Fruit fly (Drosophila melanogaster) whole organism, adult: ENCODE data around the gene CG14194.

Experiments
- CG11617 ChIP-seq: fragments of 200-800 bp; sonication (Bioruptor generic); optimal IDR thresholded peaks from 2 replicates; lab custom pipeline; 2017; ENCODE audit warnings: mild to moderate bottlenecking, missing biosample characterization, missing genetic modification reagents, missing genetic modification characterization
- CG12768 ChIP-seq: fragments of 200-800 bp; sonication (Bioruptor generic); optimal IDR thresholded peaks from 2 replicates; lab custom pipeline; 2017; ENCODE audit warnings: missing biosample characterization, missing genetic modification characterization, mild to moderate bottlenecking, moderate library complexity, missing genetic modification reagents
- CG14711 ChIP-seq: fragments of 200-800 bp; sonication (Bioruptor generic); optimal IDR thresholded peaks from 2 replicates; lab custom pipeline; 2018; ENCODE audit warnings: missing biosample characterization, mild to moderate bottlenecking, missing genetic modification characterization, moderate library complexity
- CG1620 ChIP-seq: fragments of 200-800 bp; sonication (Bioruptor generic); optimal IDR thresholded peaks from 2 replicates; lab custom pipeline; 2016; ENCODE audit warnings: missing biosample characterization, missing genetic modification characterization
- CG33017 ChIP-seq: fragments of 200-800 bp; sonication (Bioruptor generic); optimal IDR thresholded peaks from 2 replicates; lab custom pipeline; 2018; ENCODE audit warnings: missing biosample characterization, mild to moderate bottlenecking, missing genetic modification characterization, moderate library complexity
- CG5204 ChIP-seq: fragments of 200-800 bp; sonication (Bioruptor generic); optimal IDR thresholded peaks from 2 replicates; lab custom pipeline; 2016; ENCODE audit warnings: missing biosample characterization, missing genetic modification characterization
- CG7045 ChIP-seq: fragments of 200-800 bp; sonication (Bioruptor generic); optimal IDR thresholded peaks from 2 replicates; lab custom pipeline; 2017; ENCODE audit warnings: missing biosample characterization, mild to moderate bottlenecking, missing genetic modification characterization
- CG7101 ChIP-seq: fragments of 200-800 bp; sonication (Bioruptor generic); optimal IDR thresholded peaks from 2 replicates; lab custom pipeline; 2018; ENCODE audit warnings: missing biosample characterization, mild to moderate bottlenecking, missing genetic modification characterization, moderate library complexity
- Clk ChIP-seq: fragments of 200-800 bp; sonication (Bioruptor generic); optimal IDR thresholded peaks from 2 replicates; lab custom pipeline; 2017; ENCODE audit warnings: missing biosample characterization, missing genetic modification characterization
- Crg-1 ChIP-seq: fragments of 200-800 bp; sonication (Bioruptor generic); optimal IDR thresholded peaks from 2 replicates; lab custom pipeline; 2016; ENCODE audit warnings: missing biosample characterization, missing genetic modification characterization
- Hr96 ChIP-seq: fragments of 200-800 bp; sonication (Bioruptor generic); optimal IDR thresholded peaks from 2 replicates; lab custom pipeline; 2016; ENCODE audit warnings: missing biosample characterization, missing genetic modification characterization
- Mnt ChIP-seq: fragments of 200-800 bp; sonication (Bioruptor generic); optimal IDR thresholded peaks from 2 replicates; lab custom pipeline; 2016; ENCODE audit warnings: missing biosample characterization, mild to moderate bottlenecking, missing genetic modification characterization
- bab1 ChIP-seq: fragments of 200-800 bp; sonication (Bioruptor generic); optimal IDR thresholded peaks from 3 replicates; lab custom pipeline; 2019; ENCODE audit warnings: missing biosample characterization, mild to moderate bottlenecking, missing genetic modification characterization, moderate library complexity
- cic ChIP-seq: fragments of 200-800 bp; sonication (Bioruptor generic); optimal IDR thresholded peaks from 2 replicates; lab custom pipeline; 2017; ENCODE audit warnings: missing biosample characterization, mild to moderate bottlenecking, missing genetic modification characterization, moderate library complexity
- cnc ChIP-seq, 2 experiments: fragments of >200 bp; optimal IDR thresholded peaks; 2 replicates each; lab custom pipeline; 2017
- kay ChIP-seq: fragments of 200-800 bp; sonication (Bioruptor generic); peaks from one replicate; lab custom pipeline; 2016; ENCODE audit warnings: missing biosample characterization, missing genetic modification characterization, borderline replicate concordance
- ovo ChIP-seq: fragments of 200-800 bp; sonication (Bioruptor generic); optimal IDR thresholded peaks from 2 replicates; lab custom pipeline; 2016; ENCODE audit warnings: missing biosample characterization, missing genetic modification characterization
- pad ChIP-seq: fragments of 200-800 bp; sonication (Bioruptor generic); optimal IDR thresholded peaks from 3 replicates; lab custom pipeline; 2017; ENCODE audit warnings: missing biosample characterization, missing genetic modification characterization, mild to moderate bottlenecking, moderate library complexity, missing genetic modification reagents
- tj ChIP-seq: fragments of 200-800 bp; sonication (Bioruptor generic); optimal IDR thresholded peaks from 3 replicates; lab custom pipeline; 2017; ENCODE audit warnings: missing biosample characterization, mild to moderate bottlenecking, missing genetic modification characterization, moderate library complexity
- toe ChIP-seq: fragments of 200-800 bp; sonication (Bioruptor generic); optimal IDR thresholded peaks from 2 replicates; lab custom pipeline; 2016; ENCODE audit warnings: missing biosample characterization, missing genetic modification characterization

The CG14194 gene

dm6 chrX:19152570-19153287 is 40.6 kb upstream of the CG14194 start:
- peak; percentile 62 for TF ChIP-seq ovo (GFP tag; lab: Kevin White, UChicago)
- TF ChIP-seq CG33017 = peak; percentile 45
- TF ChIP-seq CG5204 = peak; percentile 72
- no peak for TF ChIP-seq cnc (optimal IDR thresholded peaks at IDR 0.05; lab: Kevin White, UChicago)
- peak; percentile 49 for TF ChIP-seq Crg-1
- peak; percentile 64 for TF ChIP-seq bab1 (GFP tag; lab: Kevin White, UChicago)
- peak; percentile 87 for TF ChIP-seq CG11617 (GFP tag; lab: Kevin White, UChicago)
- peak; percentile 22 for TF ChIP-seq Mnt (GFP tag; lab: Kevin White, UChicago)
- TF ChIP-seq CG12768 = peak; percentile 46
- peak; percentile 56 for TF ChIP-seq Hr96 (GFP tag; lab: Kevin White, UChicago)
- TF ChIP-seq cic (GFP tag; lab: Kevin White, UChicago) = no peak
- TF ChIP-seq tj = peak; percentile 23
- peak; percentile 57 for TF ChIP-seq CG7045 (GFP tag; lab: Kevin White, UChicago)
- TF ChIP-seq toe (GFP tag; lab: Kevin White, UChicago) = peak; percentile 58
- no peak for TF ChIP-seq Clk (GFP tag; lab: Kevin White, UChicago)
- TF ChIP-seq CG14711 (tag; lab: Kevin White, UChicago) = peak; percentile 76
- TF ChIP-seq CG7101 (tag; lab: Kevin White, UChicago) = peak; percentile 74
- peak; percentile 15 for TF ChIP-seq CG1620
- peak; percentile 92 for TF ChIP-seq kay (GFP tag; lab: Kevin White, UChicago)
- TF ChIP-seq pad = peak; percentile 16

DNA sequence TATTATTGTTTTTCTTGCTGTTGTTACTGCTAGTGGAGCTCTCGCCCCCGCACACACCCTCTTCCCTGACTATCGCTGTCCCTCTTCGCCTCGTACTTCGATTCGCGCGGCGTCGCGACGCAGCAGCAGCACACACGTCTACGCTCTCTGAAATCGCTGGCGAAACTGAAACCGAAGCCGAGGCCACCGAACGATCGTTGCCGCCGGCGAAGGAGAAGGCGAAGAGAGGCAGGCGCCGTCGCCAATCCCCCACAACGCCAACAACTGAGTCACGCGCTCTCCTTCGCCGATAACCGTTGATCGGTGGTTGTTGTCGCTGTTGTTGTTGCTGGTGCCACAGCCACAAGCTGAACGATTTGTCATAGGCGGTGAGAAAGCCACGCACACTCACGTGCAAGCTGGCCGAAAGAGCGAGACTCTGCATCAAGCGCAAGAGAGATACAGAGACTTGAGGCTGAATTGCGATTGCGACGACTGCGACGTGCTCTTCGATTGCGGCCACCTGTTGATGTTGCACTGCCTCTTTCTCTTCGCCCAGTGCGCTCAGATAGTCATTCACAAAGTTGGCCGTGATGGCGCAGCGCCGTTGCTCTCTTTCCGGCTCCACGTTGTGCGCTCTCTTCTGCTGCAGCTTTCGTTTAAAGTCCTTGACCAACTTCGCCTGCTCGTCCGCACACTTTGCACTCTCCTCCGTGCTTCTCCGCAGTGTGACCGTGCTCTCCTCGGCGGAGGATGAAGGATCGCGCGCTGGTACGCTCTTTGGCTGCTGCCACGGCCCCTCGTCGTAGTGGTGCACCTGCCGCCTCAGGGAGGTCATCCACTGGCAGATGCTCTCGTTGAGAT is 39.8 kb upstream of the CG14194 start:
- peak; percentile 63 for TF ChIP-seq bab1 (GFP tag; lab: Kevin White, UChicago)
- TF ChIP-seq CG7045 (GFP tag; lab: Kevin White, UChicago) = no peak
- peak; percentile 66 for TF ChIP-seq cic (GFP tag; lab: Kevin White, UChicago)
- no peak for TF ChIP-seq CG5204
- TF ChIP-seq CG1620 = no peak
- TF ChIP-seq Crg-1 = no peak
- no peak for TF ChIP-seq toe (GFP tag; lab: Kevin White, UChicago)
- no peak for TF ChIP-seq cnc (optimal IDR thresholded peaks at IDR 0.05; lab: Kevin White, UChicago)
- TF ChIP-seq CG11617 (GFP tag; lab: Kevin White, UChicago) = no peak
- no peak for TF ChIP-seq CG7101 (tag; lab: Kevin White, UChicago)
- no peak for TF ChIP-seq ovo (GFP tag; lab: Kevin White, UChicago)
- peak; percentile 94 for TF ChIP-seq pad
- peak; percentile 93 for TF ChIP-seq kay (GFP tag; lab: Kevin White, UChicago)
- TF ChIP-seq CG33017 = no peak
- TF ChIP-seq Mnt (GFP tag; lab: Kevin White, UChicago) = peak; percentile 57
- TF ChIP-seq tj = peak; percentile 68
- TF ChIP-seq CG14711 (tag; lab: Kevin White, UChicago) = no peak
- no peak for TF ChIP-seq Clk (GFP tag; lab: Kevin White, UChicago)
- TF ChIP-seq CG12768 = peak; percentile 53
- TF ChIP-seq Hr96 (GFP tag; lab: Kevin White, UChicago) = no peak

- TF ChIP-seq CG7045 (GFP tag; lab: Kevin White, UChicago) (no peak), CG11617 (GFP tag; lab: Kevin White, UChicago) (no peak), CG14711 (tag; lab: Kevin White, UChicago) (no peak), CG5204 (no peak), CG7101 (tag; lab: Kevin White, UChicago) (no peak), cic (GFP tag; lab: Kevin White, UChicago) (no peak), CG1620 (no peak)
These were observed 39.1 kb upstream of the CG14194 start for dm6 chrX:19154249-19154648.

dm6 chrX:19154998-19155397 is 38.4 kb upstream of the CG14194 start:
- TF ChIP-seq tj (peak; percentile 37), CG7045 (GFP tag; lab: Kevin White, UChicago) (peak; percentile 67), Clk (GFP tag; lab: Kevin White, UChicago) (peak; percentile 22), Hr96 (GFP tag; lab: Kevin White, UChicago) (peak; percentile 46), cic (GFP tag; lab: Kevin White, UChicago) (peak; percentile 47), Crg-1 (peak; percentile 58), cnc (optimal IDR thresholded peaks at IDR 0.05; lab: Kevin White, UChicago) (no peak), ovo (GFP tag; lab: Kevin White, UChicago) (no peak), CG1620 (no peak), CG11617 (GFP tag; lab: Kevin White, UChicago) (peak; percentile 54), CG33017 (peak; percentile 81), CG5204 (peak; percentile 53), pad (peak; percentile 55), kay (GFP tag; lab: Kevin White, UChicago) (no peak), toe (GFP tag; lab: Kevin White, UChicago) (no peak), CG7101 (tag; lab: Kevin White, UChicago) (peak; percentile 82), CG12768 (peak; percentile 72), Mnt (GFP tag; lab: Kevin White, UChicago) (peak; percentile 35), CG14711 (tag; lab: Kevin White, UChicago) (peak; percentile 83), bab1 (GFP tag; lab: Kevin White, UChicago) (peak; percentile 82)

DNA sequence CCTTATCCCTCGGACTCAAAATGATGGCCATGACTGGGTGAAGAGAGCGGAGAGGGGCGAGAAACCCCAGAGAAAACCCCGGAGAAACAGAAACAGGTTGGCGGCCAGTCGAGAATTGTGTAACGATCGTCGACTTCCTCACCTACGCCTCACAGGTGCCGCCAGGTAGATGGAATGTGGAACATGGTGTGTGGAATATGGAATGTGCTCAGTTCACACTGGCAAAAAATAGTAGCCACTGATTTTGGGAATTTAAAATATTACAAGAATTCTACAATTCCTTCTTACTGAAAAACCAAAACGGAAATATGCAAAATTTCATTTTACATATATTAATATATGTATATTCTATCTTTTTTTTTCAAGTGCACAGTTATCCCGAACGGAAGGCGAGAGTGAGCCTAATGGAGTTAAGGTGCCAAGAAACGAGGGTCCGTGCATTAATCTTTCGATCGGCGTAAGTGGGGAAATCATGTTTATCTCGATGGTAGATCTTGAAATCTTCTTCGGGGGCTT is 37.4 kb upstream of the CG14194 start:
- TF ChIP-seq Hr96 (GFP tag; lab: Kevin White, UChicago) (no peak), Crg-1 (no peak), CG5204 (peak; percentile 18), CG33017 (no peak), tj (no peak), bab1 (GFP tag; lab: Kevin White, UChicago) (no peak), CG7101 (tag; lab: Kevin White, UChicago) (peak; percentile 8), CG12768 (no peak), Mnt (GFP tag; lab: Kevin White, UChicago) (no peak), cic (GFP tag; lab: Kevin White, UChicago) (no peak), CG1620 (no peak), pad (no peak), CG14711 (tag; lab: Kevin White, UChicago) (peak; percentile 35), ovo (GFP tag; lab: Kevin White, UChicago) (no peak), kay (GFP tag; lab: Kevin White, UChicago) (no peak), CG7045 (GFP tag; lab: Kevin White, UChicago) (peak; percentile 13), cnc (optimal IDR thresholded peaks at IDR 0.05; lab: Kevin White, UChicago) (no peak), Clk (GFP tag; lab: Kevin White, UChicago) (no peak), CG11617 (GFP tag; lab: Kevin White, UChicago) (no peak), toe (GFP tag; lab: Kevin White, UChicago) (no peak)
